Worm (Caenorhabditis elegans): ENCODE data around the gene isw-1.

- TF ChIP-seq lin-39 (tag; optimal IDR thresholded peaks at IDR 0.05) (no peak), fos-1 (tag; optimal IDR thresholded peaks at IDR 0.05) (no peak), aly-2 (tag; optimal IDR thresholded peaks at IDR 0.05) (no peak), nhr-71 (tag; optimal IDR thresholded peaks at IDR 0.05) (no peak)
Observed at ce11 chrIII:6746008-6746407, 36.1 kb upstream of the isw-1 start, which contains the start of gene dig-1.

All from whole organism, L1 larva.